Worm (Caenorhabditis elegans) whole organism, early embryonic: ENCODE results near the gene str-148.
"Not testable (repeated sequence)": the region's sequence is repeated elsewhere in the genome, so short reads cannot be mapped to it uniquely, and the experiment has no call there.

Experiments used
- ama-1 ChIP-seq: fragments of 150-350 bp; optimal IDR thresholded peaks from 2 replicates; lab custom pipeline; 2014
- ceh-13 ChIP-seq: fragments of 200-800 bp; sonication (Bioruptor generic); optimal IDR thresholded peaks from 2 replicates; lab custom pipeline; 2018; ENCODE audit warnings: mild to moderate bottlenecking, missing genetic modification characterization, missing compliant biosample characterization
- ets-7 ChIP-seq: sonication (generic microtip); optimal IDR thresholded peaks from 2 replicates; lab custom pipeline; 2016; ENCODE audit warnings: missing genotype, missing genetic modification characterization, missing compliant biosample characterization
- flt-1 ChIP-seq: fragments of 200-800 bp; sonication (Bioruptor generic); IDR thresholded peaks from 2 replicates; pipeline ENCODE4 v1.3.6; 2022; ENCODE audit warnings: missing genetic modification characterization, missing compliant biosample characterization
- hmg-4 ChIP-seq: fragments of 200-800 bp; sonication (Bioruptor generic); optimal IDR thresholded peaks from 2 replicates; lab custom pipeline; 2018; ENCODE audit warnings: mild to moderate bottlenecking, missing genetic modification characterization, missing compliant biosample characterization
- pes-1 ChIP-seq: fragments of 200-800 bp; sonication (Bioruptor generic); IDR thresholded peaks from 2 replicates; pipeline ENCODE4 v1.3.6; 2022; ENCODE audit warnings: missing genetic modification reagents, missing genetic modification characterization, missing compliant biosample characterization
- scrt-1 ChIP-seq: fragments of 200-800 bp; sonication (Bioruptor generic); IDR thresholded peaks from 2 replicates; pipeline ENCODE4 v1.3.6; 2022; ENCODE audit warnings: missing genetic modification characterization, missing compliant biosample characterization
- tbx-11 ChIP-seq: fragments of 200-800 bp; sonication (Bioruptor generic); IDR thresholded peaks from 2 replicates; pipeline ENCODE4 v1.3.6; 2022; ENCODE audit warnings: missing genetic modification characterization, missing compliant biosample characterization

DNA sequence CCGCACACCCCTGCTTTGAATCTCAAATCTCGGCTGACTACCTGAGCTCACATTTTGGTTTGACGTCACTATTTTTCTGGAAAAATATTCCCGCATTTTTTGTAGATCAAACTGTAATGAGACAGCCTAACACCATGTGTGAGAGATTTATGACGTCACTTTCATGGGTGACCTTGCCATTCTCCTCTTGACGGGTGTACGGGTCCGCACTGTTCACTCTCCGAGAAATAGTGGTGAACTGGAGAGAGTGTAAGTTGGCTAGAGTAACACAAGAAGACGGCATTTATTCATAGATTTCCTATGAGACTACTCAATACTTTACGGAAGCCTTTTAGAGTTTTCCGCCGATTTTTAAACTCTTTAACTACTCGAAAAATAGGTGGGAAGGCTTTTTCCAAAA lies 8.9 kb downstream of the str-148 start, which contains the start of gene K02E7.7:
- not testable (repeated sequence) for TF ChIP-seq ama-1 (lab: Kevin White, UChicago); hmg-4; ceh-13 (GFP tag; lab: Kevin White, UChicago); flt-1; ets-7 (tag; lab: Kevin White, UChicago); tbx-11 (GFP tag; lab: Robert Waterston, UW); scrt-1; pes-1 (GFP tag; lab: Robert Waterston, UW)
